Worm (Caenorhabditis elegans): Measurements from ENCODE around the gene nit-1.

DNA sequence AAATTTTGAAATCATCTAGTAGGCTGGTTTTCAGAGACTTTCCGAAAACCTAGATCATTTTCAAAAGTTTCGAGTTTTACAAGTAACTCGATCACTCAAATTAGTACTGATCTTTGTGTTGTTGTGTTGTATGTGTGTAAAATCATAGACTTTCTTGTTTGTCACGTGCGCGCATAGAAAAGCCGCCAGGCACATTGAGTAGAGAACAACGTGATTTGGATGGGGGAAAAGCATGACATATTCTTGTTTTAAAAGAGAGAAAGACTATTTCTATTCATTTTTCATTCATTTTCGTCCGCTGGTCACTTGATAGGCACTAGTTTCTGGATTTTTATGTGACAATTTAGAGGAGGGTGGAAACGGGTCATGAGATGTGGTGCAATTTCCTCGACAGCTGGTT, 32.2 kb downstream of the nit-1 start:
- peak in 1 of 2 experiments; percentile 60 for TF ChIP-seq unc-62 (GFP tag; optimal IDR thresholded peaks at IDR 0.05 in 1 of 2)
- TF ChIP-seq unc-62 (tag; optimal IDR thresholded peaks at IDR 0.05) = no peak
- no peak for TF ChIP-seq lin-29 (GFP tag; IDR thresholded peaks at IDR 0.05)
- no peak for TF ChIP-seq ztf-11 (tag; optimal IDR thresholded peaks at IDR 0.05)
- no peak for TF ChIP-seq ceh-32 (tag; optimal IDR thresholded peaks at IDR 0.05; ENCODE audit: poor library complexity)
- TF ChIP-seq T20F7.1 (GFP tag; optimal IDR thresholded peaks at IDR 0.05) = no peak
- TF ChIP-seq madf-9 (GFP tag; conservative IDR thresholded peaks at IDR 0.05) = no peak
- no peak for TF ChIP-seq nhr-41 (GFP tag; IDR thresholded peaks at IDR 0.05)
- no peak for TF ChIP-seq nhr-76 (tag; optimal IDR thresholded peaks at IDR 0.05)
- peak; percentile 78 for TF ChIP-seq hlh-11 (tag; optimal IDR thresholded peaks at IDR 0.05)
- TF ChIP-seq nhr-48 (tag; optimal IDR thresholded peaks at IDR 0.05) = peak; percentile 72
- no peak for TF ChIP-seq mdt-29 (GFP tag; IDR thresholded peaks at IDR 0.05)
- TF ChIP-seq zfp-2 (tag; optimal IDR thresholded peaks at IDR 0.05) = no peak
- TF ChIP-seq nhr-237 (tag; optimal IDR thresholded peaks at IDR 0.05) = no peak
